Fruit fly (Drosophila melanogaster) whole organism, wandering third instar larva: ENCODE measurements around the gene mthl5.
A peak's percentile ranks its signal among the peaks of the same experiment; 100 is the strongest.

Source experiments
- Abd-B ChIP-seq: fragments of >200 bp; optimal IDR thresholded peaks from 2 replicates; lab custom pipeline; 2017; ENCODE audit warnings: missing biosample characterization, missing genetic modification characterization
- CG32264 ChIP-seq: fragments of 200-800 bp; sonication (Bioruptor generic); optimal IDR thresholded peaks from 2 replicates; lab custom pipeline; 2016; ENCODE audit warnings: missing biosample characterization, missing genetic modification characterization
- CG9705 ChIP-seq: fragments of 200-800 bp; sonication (Bioruptor generic); optimal IDR thresholded peaks from 2 replicates; lab custom pipeline; 2018; ENCODE audit warnings: missing biosample characterization, mild to moderate bottlenecking, missing genetic modification characterization
- CrebA ChIP-seq: fragments of 200-800 bp; sonication (Bioruptor generic); optimal IDR thresholded peaks from 2 replicates; lab custom pipeline; 2016; ENCODE audit warnings: missing biosample characterization, mild to moderate bottlenecking, missing genetic modification characterization, borderline replicate concordance
- Dfd ChIP-seq: fragments of >200 bp; optimal IDR thresholded peaks from 2 replicates; lab custom pipeline; 2017; ENCODE audit warnings: missing biosample characterization, missing genetic modification characterization
- Dif ChIP-seq: fragments of 200-275, 200-300 bp; sonication (Bioruptor generic); optimal IDR thresholded peaks from 2 replicates; lab custom pipeline; 2018; ENCODE audit warnings: missing biosample characterization, missing genetic modification characterization; ENCODE audit not compliant: partially characterized antibody
- GATAd ChIP-seq: sonication (Bioruptor generic); optimal IDR thresholded peaks from 2 replicates; lab custom pipeline; 2016; ENCODE audit warnings: missing biosample characterization, missing genetic modification characterization
- HLH106 ChIP-seq: fragments of 200-800 bp; optimal IDR thresholded peaks from 3 replicates; lab custom pipeline; 2019; ENCODE audit warnings: missing biosample characterization, mild to moderate bottlenecking, missing genetic modification characterization, moderate library complexity
- Hnf4 ChIP-seq: fragments of 200-800 bp; sonication (Bioruptor generic); optimal IDR thresholded peaks from 2 replicates; lab custom pipeline; 2016; ENCODE audit warnings: missing biosample characterization, mild to moderate bottlenecking, missing genetic modification characterization
- Hr78 ChIP-seq: fragments of >200 bp; optimal IDR thresholded peaks from 2 replicates; lab custom pipeline; 2017; ENCODE audit warnings: missing biosample characterization, missing genetic modification characterization
- Hr83 ChIP-seq: fragments of 200-300 bp; sonication (Bioruptor generic); optimal IDR thresholded peaks from 2 replicates; lab custom pipeline; 2016; ENCODE audit warnings: missing biosample characterization, mild to moderate bottlenecking, missing genetic modification characterization, moderate library complexity; ENCODE audit not compliant: poor library complexity, severe bottlenecking
- Jra ChIP-seq: sonication (Bioruptor generic); optimal IDR thresholded peaks from 2 replicates; lab custom pipeline; 2016; ENCODE audit warnings: missing biosample characterization, missing genetic modification characterization
- Mio ChIP-seq: sonication (Bioruptor generic); optimal IDR thresholded peaks from 2 replicates; lab custom pipeline; 2016; ENCODE audit warnings: missing biosample characterization, missing genetic modification characterization
- Myc ChIP-seq: fragments of >200 bp; optimal IDR thresholded peaks from 2 replicates; lab custom pipeline; 2017
- N ChIP-seq: fragments of >200 bp; optimal IDR thresholded peaks from 2 replicates; lab custom pipeline; 2018; ENCODE audit warnings: missing biosample characterization, missing external identifiers, missing genetic modification characterization
- OdsH ChIP-seq: fragments of 200-800 bp; sonication (Bioruptor generic); optimal IDR thresholded peaks from 2 replicates; lab custom pipeline; 2016; ENCODE audit warnings: missing biosample characterization, mild to moderate bottlenecking, missing genetic modification characterization
- Rel ChIP-seq, 2 experiments: fragments of 200-800 bp; sonication (Bioruptor generic) in 1 of 2; optimal IDR thresholded peaks; 2 replicates in 1 of 2; 3 replicates in 1 of 2; lab custom pipeline; 2016 to 2019; ENCODE audit warnings: mild to moderate bottlenecking in 2 of 2, missing biosample characterization in 2 of 2, missing genetic modification characterization in 2 of 2, moderate library complexity in 1 of 2
- Sp1 ChIP-seq: fragments of 200-800 bp; sonication (Bioruptor generic); optimal IDR thresholded peaks from 3 replicates; lab custom pipeline; 2019; ENCODE audit warnings: missing biosample characterization, mild to moderate bottlenecking, missing genetic modification characterization, moderate library complexity
- Vsx2 ChIP-seq: fragments of 200-300, 225-300 bp; sonication (Bioruptor generic); optimal IDR thresholded peaks from 2 replicates; lab custom pipeline; 2018; ENCODE audit warnings: missing biosample characterization, missing genetic modification characterization; ENCODE audit not compliant: partially characterized antibody
- br ChIP-seq: fragments of 200-800 bp; sonication (Bioruptor generic); optimal IDR thresholded peaks from 2 replicates; lab custom pipeline; 2016; ENCODE audit warnings: missing biosample characterization, missing genetic modification characterization
- brk ChIP-seq: fragments of 200-800 bp; sonication (Bioruptor generic); optimal IDR thresholded peaks from 2 replicates; lab custom pipeline; 2016; ENCODE audit warnings: missing biosample characterization, mild to moderate bottlenecking, missing genetic modification characterization
- dl ChIP-seq, 2 experiments: fragments of 175-275, 200-275 bp in 1 of 2; fragments of 200-275 bp in 1 of 2; sonication (Bioruptor generic); optimal IDR thresholded peaks; lab custom pipeline; 2018; ENCODE audit warnings: mild to moderate bottlenecking in 2 of 2, missing biosample characterization in 2 of 2, missing genetic modification characterization in 2 of 2, moderate library complexity in 2 of 2; ENCODE audit not compliant: partially characterized antibody in 2 of 2, insufficient read depth in 1 of 2
- dmrt93B ChIP-seq: fragments of 200-800 bp; sonication (Bioruptor generic); optimal IDR thresholded peaks from 2 replicates; lab custom pipeline; 2018; ENCODE audit warnings: missing biosample characterization, mild to moderate bottlenecking, missing genetic modification characterization
- dsf ChIP-seq: sonication (Bioruptor generic); optimal IDR thresholded peaks from 2 replicates; lab custom pipeline; 2016; ENCODE audit warnings: missing biosample characterization, missing genetic modification characterization, borderline replicate concordance
- ey ChIP-seq: fragments of 200-800 bp; sonication (Bioruptor generic); optimal IDR thresholded peaks from 2 replicates; lab custom pipeline; 2016; ENCODE audit warnings: missing biosample characterization, missing genetic modification characterization
- foxo ChIP-seq, 2 experiments: fragments of 200-800 bp; sonication (Bioruptor generic); optimal IDR thresholded peaks; 2 replicates in 1 of 2; 3 replicates in 1 of 2; lab custom pipeline; 2016 to 2017; ENCODE audit warnings: missing biosample characterization in 2 of 2, missing genetic modification characterization in 2 of 2
- fru ChIP-seq: fragments of 200-800 bp; sonication (Bioruptor generic); optimal IDR thresholded peaks from 3 replicates; lab custom pipeline; 2016; ENCODE audit warnings: missing biosample characterization, mild to moderate bottlenecking, missing genetic modification characterization
- h ChIP-seq: fragments of 200-800 bp; sonication (Bioruptor generic); optimal IDR thresholded peaks from 3 replicates; lab custom pipeline; 2016; ENCODE audit warnings: missing biosample characterization, mild to moderate bottlenecking, missing genetic modification characterization
- jim ChIP-seq: fragments of 175-275, 200-325 bp; sonication (Bioruptor generic); optimal IDR thresholded peaks from 2 replicates; lab custom pipeline; 2016; ENCODE audit warnings: missing biosample characterization, mild to moderate bottlenecking, missing genetic modification characterization
- lola ChIP-seq: fragments of >200 bp; optimal IDR thresholded peaks from 2 replicates; lab custom pipeline; 2017; ENCODE audit warnings: missing biosample characterization, missing genetic modification characterization
- pan ChIP-seq: fragments of >200 bp; optimal IDR thresholded peaks from 2 replicates; lab custom pipeline; 2017
- psq ChIP-seq: fragments of 200-800 bp; sonication (Bioruptor generic); optimal IDR thresholded peaks from 3 replicates; lab custom pipeline; 2017; ENCODE audit warnings: missing biosample characterization, mild to moderate bottlenecking, missing genetic modification characterization, moderate library complexity
- rgr ChIP-seq: fragments of 200-800 bp; sonication (Bioruptor generic); optimal IDR thresholded peaks from 3 replicates; lab custom pipeline; 2016; ENCODE audit warnings: missing biosample characterization, mild to moderate bottlenecking, missing genetic modification characterization
- sage ChIP-seq: fragments of 200-800 bp; sonication (Bioruptor generic); optimal IDR thresholded peaks from 2 replicates; lab custom pipeline; 2016; ENCODE audit warnings: missing biosample characterization, mild to moderate bottlenecking, missing genetic modification characterization
- sv ChIP-seq: fragments of 200-800 bp; sonication (Bioruptor generic); optimal IDR thresholded peaks from 3 replicates; lab custom pipeline; 2016; ENCODE audit warnings: missing biosample characterization, missing genetic modification characterization
- tai ChIP-seq: sonication (Bioruptor generic); optimal IDR thresholded peaks from 2 replicates; lab custom pipeline; 2016; ENCODE audit warnings: missing biosample characterization, missing genetic modification characterization
- usp ChIP-seq: fragments of >200 bp; optimal IDR thresholded peaks from 2 replicates; lab custom pipeline; 2017; ENCODE audit warnings: missing biosample characterization, missing genetic modification characterization
- woc ChIP-seq: sonication (Bioruptor generic); optimal IDR thresholded peaks from 2 replicates; lab custom pipeline; 2016; ENCODE audit warnings: missing biosample characterization, mild to moderate bottlenecking, missing genetic modification characterization

The mthl5 gene

DNA sequence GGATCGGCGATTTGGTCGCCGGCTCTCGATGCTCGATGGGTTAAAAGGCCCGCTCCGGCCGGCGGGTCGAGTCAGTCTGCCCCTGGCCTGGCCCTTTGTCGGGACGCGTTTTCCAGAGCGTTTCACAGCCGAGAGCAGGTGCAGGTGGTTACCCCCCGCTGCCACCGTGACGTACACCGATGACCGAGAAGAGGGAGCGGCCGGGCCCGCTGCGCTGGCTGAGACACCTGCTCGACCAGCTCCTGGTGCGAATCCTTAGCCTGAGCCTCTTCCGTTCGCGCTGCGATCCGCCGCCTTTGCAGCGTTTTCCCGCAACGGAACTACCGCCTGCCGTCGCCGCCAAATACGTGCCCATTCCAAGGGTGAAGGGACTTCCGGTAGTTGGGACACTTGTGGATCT lies 9.8 kb downstream of the mthl5 start, which contains the start of gene sad:
TSS of gene sad (plus strand) at position 74 of the 400 bp plus-strand sequence.
- no peak for TF ChIP-seq Jra
- TF ChIP-seq GATAd = no peak
- TF ChIP-seq pan (lab: Kevin White, UChicago) = no peak
- TF ChIP-seq h (GFP tag; lab: Kevin White, UChicago) = no peak
- TF ChIP-seq foxo (GFP tag; optimal IDR thresholded peaks at IDR 0.05; lab: Kevin White, UChicago) = no peak
- no peak for TF ChIP-seq Rel (GFP tag; optimal IDR thresholded peaks at IDR 0.05; lab: Kevin White, UChicago)
- TF ChIP-seq Rel (tag; optimal IDR thresholded peaks at IDR 0.05; lab: Kevin White, UChicago) = no peak
- no peak for TF ChIP-seq CG9705
- TF ChIP-seq brk (GFP tag; lab: Kevin White, UChicago) = no peak
- no peak for TF ChIP-seq Mio (GFP tag; lab: Kevin White, UChicago)
- no peak for TF ChIP-seq dsf (GFP tag; lab: Kevin White, UChicago)
- TF ChIP-seq OdsH (GFP tag; lab: Kevin White, UChicago) = no peak
- no peak for TF ChIP-seq CG32264 (GFP tag; lab: Kevin White, UChicago)
- TF ChIP-seq lola (GFP tag; lab: Kevin White, UChicago) = no peak
- TF ChIP-seq br (GFP tag; lab: Kevin White, UChicago) = no peak
- no peak for TF ChIP-seq dl (GFP tag; optimal IDR thresholded peaks at IDR 0.05; lab: Kevin White, UChicago; ENCODE audit: insufficient read depth in 1 of 2, partially characterized antibody in 2 of 2)

DNA sequence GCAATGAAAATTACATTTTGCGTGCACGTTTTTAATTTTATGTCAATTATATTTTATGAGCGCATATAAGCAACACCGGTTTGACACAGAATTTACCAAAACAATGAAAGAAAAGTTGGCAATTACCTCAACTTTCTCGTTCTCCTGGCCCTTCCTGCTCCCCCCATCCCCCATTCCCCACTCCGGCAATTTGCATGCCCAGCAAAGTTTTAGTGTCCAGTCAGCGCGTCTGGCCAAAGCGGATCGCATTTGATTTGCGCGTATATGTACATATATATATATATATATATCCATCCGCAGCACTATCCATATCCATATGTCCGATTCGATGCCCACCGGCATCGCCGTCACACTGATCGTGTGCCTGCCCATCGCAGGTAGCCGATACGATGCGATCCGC lies 10.2 kb downstream of the mthl5 start:
- TF ChIP-seq N = no peak
- TF ChIP-seq Rel (GFP tag; optimal IDR thresholded peaks at IDR 0.05; lab: Kevin White, UChicago) = no peak
- no peak for TF ChIP-seq Rel (tag; optimal IDR thresholded peaks at IDR 0.05; lab: Kevin White, UChicago)
- TF ChIP-seq Myc (lab: Kevin White, UChicago) = no peak
- TF ChIP-seq rgr (GFP tag; lab: Kevin White, UChicago) = no peak
- no peak for TF ChIP-seq Hr83 (GFP tag; lab: Kevin White, UChicago)
- no peak for TF ChIP-seq CrebA (GFP tag; lab: Kevin White, UChicago)
- TF ChIP-seq Hnf4 = no peak
- TF ChIP-seq Hr78 (GFP tag; lab: Kevin White, UChicago) = no peak
- no peak for TF ChIP-seq brk (GFP tag; lab: Kevin White, UChicago)
- no peak for TF ChIP-seq Mio (GFP tag; lab: Kevin White, UChicago)
- no peak for TF ChIP-seq dsf (GFP tag; lab: Kevin White, UChicago)

- peak; percentile 55 for TF ChIP-seq psq (GFP tag; lab: Kevin White, UChicago)
- TF ChIP-seq Hnf4 = peak; percentile 47
- TF ChIP-seq lola (GFP tag; lab: Kevin White, UChicago) = no peak
- no peak for TF ChIP-seq dl (GFP tag; optimal IDR thresholded peaks at IDR 0.05; lab: Kevin White, UChicago; ENCODE audit: insufficient read depth in 1 of 2, partially characterized antibody in 2 of 2)
- TF ChIP-seq Abd-B (GFP tag; lab: Kevin White, UChicago) = no peak
- TF ChIP-seq Hr78 (GFP tag; lab: Kevin White, UChicago) = no peak
- TF ChIP-seq dmrt93B (GFP tag; lab: Kevin White, UChicago) = peak; percentile 49
- peak; percentile 3 for TF ChIP-seq sage (GFP tag; lab: Kevin White, UChicago)
- TF ChIP-seq ey = peak; percentile 17
- TF ChIP-seq CG32264 (GFP tag; lab: Kevin White, UChicago) = no peak
- TF ChIP-seq fru (GFP tag; lab: Kevin White, UChicago) = peak; percentile 81
- TF ChIP-seq rgr (GFP tag; lab: Kevin White, UChicago) = peak; percentile 59
- no peak for TF ChIP-seq Myc (lab: Kevin White, UChicago)
- TF ChIP-seq usp (GFP tag; lab: Kevin White, UChicago) = no peak
- no peak for TF ChIP-seq sv (GFP tag; lab: Kevin White, UChicago)
- TF ChIP-seq h (GFP tag; lab: Kevin White, UChicago) = peak; percentile 78
- TF ChIP-seq HLH106 = peak; percentile 77
- TF ChIP-seq Mio (GFP tag; lab: Kevin White, UChicago) = no peak
- TF ChIP-seq tai (GFP tag; lab: Kevin White, UChicago) = no peak
- TF ChIP-seq Jra = no peak
- TF ChIP-seq Vsx2 (GFP tag; lab: Kevin White, UChicago) = no peak
- TF ChIP-seq brk (GFP tag; lab: Kevin White, UChicago) = no peak
- TF ChIP-seq N = no peak
- no peak for TF ChIP-seq Dfd (GFP tag; lab: Kevin White, UChicago)
- no peak for TF ChIP-seq Hr83 (GFP tag; lab: Kevin White, UChicago)
- no peak for TF ChIP-seq GATAd
- TF ChIP-seq CrebA (GFP tag; lab: Kevin White, UChicago) = peak; percentile 5
- peak; percentile 62 for TF ChIP-seq Sp1 (GFP tag; lab: Kevin White, UChicago)
- no peak for TF ChIP-seq jim (GFP tag; lab: Kevin White, UChicago)
- peak; percentile 48 for TF ChIP-seq OdsH (GFP tag; lab: Kevin White, UChicago)
- no peak for TF ChIP-seq Dif (GFP tag; lab: Kevin White, UChicago)
- TF ChIP-seq dsf (GFP tag; lab: Kevin White, UChicago) = no peak
- TF ChIP-seq pan (lab: Kevin White, UChicago) = no peak
- TF ChIP-seq woc (GFP tag; lab: Kevin White, UChicago) = peak; percentile 43
- peak; percentile 45 for TF ChIP-seq br (GFP tag; lab: Kevin White, UChicago)
- TF ChIP-seq CG9705 = no peak
- TF ChIP-seq foxo (GFP tag; optimal IDR thresholded peaks at IDR 0.05; lab: Kevin White, UChicago) = peak in 1 of 2 experiments; percentile 85
- TF ChIP-seq Rel (GFP tag; optimal IDR thresholded peaks at IDR 0.05; lab: Kevin White, UChicago) = peak; percentile 19
- TF ChIP-seq Rel (tag; optimal IDR thresholded peaks at IDR 0.05; lab: Kevin White, UChicago) = no peak
Measured at dm6 chr3R:11872692-11873091, 14.3 kb downstream of the mthl5 start.
